Fruit fly (Drosophila melanogaster) whole organism: ENCODE measurements around the gene CG15130.

Source experiments
- CG8478 ChIP-seq: fragments of >200 bp; optimal IDR thresholded peaks from 2 replicates; lab custom pipeline; 2018; ENCODE audit warnings: inconsistent platforms
- EcR ChIP-seq, 2 experiments: fragments of >200 bp; optimal IDR thresholded peaks; 2 replicates each; lab custom pipeline; 2017; ENCODE audit warnings: missing biosample characterization in 2 of 2, missing genetic modification characterization in 2 of 2, missing genetic modification reagents in 2 of 2
- pan ChIP-seq: fragments of >200 bp; optimal IDR thresholded peaks from 2 replicates; lab custom pipeline; 2017
- psq ChIP-seq: fragments of >200 bp; optimal IDR thresholded peaks from 2 replicates; lab custom pipeline; 2017
- usp ChIP-seq: fragments of >200 bp; optimal IDR thresholded peaks from 2 replicates; lab custom pipeline; 2017; ENCODE audit warnings: missing biosample characterization, missing genetic modification characterization, mixed read lengths

DNA sequence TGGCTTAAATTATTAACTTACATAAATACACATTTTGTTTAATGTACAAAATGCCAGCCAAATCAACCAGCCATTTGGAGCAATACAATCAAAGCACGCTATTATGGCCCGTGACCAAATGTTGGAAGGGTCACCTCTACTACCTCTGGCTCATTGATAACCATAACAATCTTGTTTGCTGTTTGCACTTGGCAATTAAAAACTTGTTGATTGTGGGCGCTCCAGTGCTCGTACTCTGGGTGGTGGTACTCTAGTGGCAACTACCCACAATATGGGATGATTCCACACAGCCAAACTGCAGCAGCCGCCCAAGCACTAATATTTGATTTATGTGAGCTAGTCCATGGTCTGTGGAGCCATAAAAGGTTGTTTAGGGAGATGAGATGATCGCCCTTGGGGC is 6.8 kb upstream of the CG15130 start:
- TF ChIP-seq psq (lab: Kevin White, UChicago) = no peak
- no peak for TF ChIP-seq CG8478 (lab: Kevin White, UChicago)
- TF ChIP-seq pan (lab: Kevin White, UChicago) = no peak
- TF ChIP-seq EcR (GFP tag; optimal IDR thresholded peaks at IDR 0.05; lab: Kevin White, UChicago) = no peak
- TF ChIP-seq usp (GFP tag; lab: Kevin White, UChicago) = no peak
